Worm (Caenorhabditis elegans) whole organism, late embryonic: Measurements from ENCODE around the gene ilys-5.

Source experiments
- C38D4.7 ChIP-seq: fragments of 200-800 bp; sonication (Bioruptor generic); optimal IDR thresholded peaks from 2 replicates; lab custom pipeline; 2018; ENCODE audit warnings: mild to moderate bottlenecking, missing genetic modification characterization, moderate library complexity, missing compliant biosample characterization
- F13H6.1 ChIP-seq: sonication (generic microtip); optimal IDR thresholded peaks from 2 replicates; lab custom pipeline; 2016; ENCODE audit warnings: missing genetic modification characterization, missing compliant biosample characterization
- K09A11.1 ChIP-seq: sonication (generic microtip); optimal IDR thresholded peaks from 2 replicates; lab custom pipeline; 2017; ENCODE audit warnings: antibody characterized with exemption, mild to moderate bottlenecking, missing genetic modification characterization, missing compliant biosample characterization; ENCODE audit not compliant: insufficient read depth
- T23F11.4 ChIP-seq: fragments of 200-800 bp; sonication (Bioruptor generic); optimal IDR thresholded peaks from 2 replicates; lab custom pipeline; 2018; ENCODE audit warnings: mild to moderate bottlenecking, missing genetic modification characterization, missing compliant biosample characterization
- ahr-1 ChIP-seq: sonication (generic microtip); optimal IDR thresholded peaks from 2 replicates; lab custom pipeline; 2016; ENCODE audit warnings: missing genetic modification characterization, missing compliant biosample characterization
- ama-1 ChIP-seq: fragments of 150-350 bp; optimal IDR thresholded peaks from 2 replicates; lab custom pipeline; 2014
- ceh-19 ChIP-seq: fragments of 200-800 bp; sonication (Bioruptor generic); optimal IDR thresholded peaks from 2 replicates; lab custom pipeline; 2018; ENCODE audit warnings: mild to moderate bottlenecking, missing genetic modification characterization, missing compliant biosample characterization
- ceh-30 ChIP-seq: fragments of 150-350 bp; optimal IDR thresholded peaks from 2 replicates; lab custom pipeline; 2014; ENCODE audit warnings: missing biosample characterization, missing genetic modification characterization
- ceh-34 ChIP-seq: sonication (generic microtip); optimal IDR thresholded peaks from 2 replicates; lab custom pipeline; 2016; ENCODE audit warnings: mild to moderate bottlenecking, missing genetic modification characterization, missing compliant biosample characterization
- ceh-6 ChIP-seq: fragments of 200-800 bp; sonication (Bioruptor generic); optimal IDR thresholded peaks from 2 replicates; lab custom pipeline; 2018; ENCODE audit warnings: mild to moderate bottlenecking, missing genetic modification characterization, missing compliant biosample characterization
- ceh-9 ChIP-seq: sonication (generic microtip); optimal IDR thresholded peaks from 2 replicates; lab custom pipeline; 2016; ENCODE audit warnings: mild to moderate bottlenecking, missing genetic modification characterization, inconsistent platforms, missing compliant biosample characterization
- elt-2 ChIP-seq: sonication (generic microtip); optimal IDR thresholded peaks from 2 replicates; lab custom pipeline; 2016; ENCODE audit warnings: missing genetic modification reagents, missing genetic modification characterization, missing compliant biosample characterization
- fax-1 ChIP-seq: sonication (generic microtip); optimal IDR thresholded peaks from 2 replicates; lab custom pipeline; 2016; ENCODE audit warnings: missing genotype, missing genetic modification characterization, missing compliant biosample characterization
- fkh-10 ChIP-seq: fragments of 150-350 bp; optimal IDR thresholded peaks from 2 replicates; lab custom pipeline; 2014; ENCODE audit warnings: missing biosample characterization, missing genetic modification reagents, missing genetic modification characterization
- gmeb-2 ChIP-seq: sonication (generic microtip); optimal IDR thresholded peaks from 2 replicates; lab custom pipeline; 2016; ENCODE audit warnings: missing genetic modification characterization, inconsistent platforms, missing compliant biosample characterization
- hlh-13 ChIP-seq: fragments of 200-800 bp; sonication (Bioruptor generic); optimal IDR thresholded peaks from 2 replicates; lab custom pipeline; 2018; ENCODE audit warnings: mild to moderate bottlenecking, missing genetic modification characterization, missing compliant biosample characterization
- lim-6 ChIP-seq: sonication (generic microtip); optimal IDR thresholded peaks from 2 replicates; lab custom pipeline; 2016; ENCODE audit warnings: missing genetic modification characterization, missing compliant biosample characterization
- madf-2 ChIP-seq: sonication (generic microtip); optimal IDR thresholded peaks from 2 replicates; lab custom pipeline; 2017; ENCODE audit warnings: missing genetic modification characterization, missing compliant biosample characterization
- nfya-1 ChIP-seq: sonication (generic microtip); optimal IDR thresholded peaks from 2 replicates; lab custom pipeline; 2017; ENCODE audit warnings: missing genetic modification characterization, mild to moderate bottlenecking, missing compliant biosample characterization, antibody characterized with exemption, moderate library complexity
- npax-4 ChIP-seq: sonication (generic microtip); optimal IDR thresholded peaks from 2 replicates; lab custom pipeline; 2016; ENCODE audit warnings: missing genetic modification characterization, missing compliant biosample characterization
- pat-9 ChIP-seq: fragments of 200-800 bp; sonication (Bioruptor generic); optimal IDR thresholded peaks from 2 replicates; lab custom pipeline; 2018; ENCODE audit warnings: mild to moderate bottlenecking, missing genetic modification characterization, moderate library complexity, missing compliant biosample characterization
- rnt-1 ChIP-seq: sonication (generic microtip); optimal IDR thresholded peaks from 2 replicates; lab custom pipeline; 2016; ENCODE audit warnings: missing genetic modification characterization, missing compliant biosample characterization
- sdc-2 ChIP-seq: sonication (generic microtip); optimal IDR thresholded peaks from 2 replicates; lab custom pipeline; 2016; ENCODE audit warnings: missing genotype, missing genetic modification characterization, missing compliant biosample characterization
- sox-2 ChIP-seq: fragments of 200-800 bp; sonication (Bioruptor generic); IDR thresholded peaks from 2 replicates; pipeline ENCODE4 v1.3.6; 2022; ENCODE audit warnings: missing genetic modification reagents, missing genetic modification characterization, missing compliant biosample characterization
- syd-9 ChIP-seq: sonication (generic microtip); optimal IDR thresholded peaks from 2 replicates; lab custom pipeline; 2016; ENCODE audit warnings: mild to moderate bottlenecking, missing genetic modification characterization, moderate library complexity, missing compliant biosample characterization
- tbx-2 ChIP-seq: sonication (generic microtip); optimal IDR thresholded peaks from 2 replicates; lab custom pipeline; 2016; ENCODE audit warnings: missing genetic modification characterization, missing compliant biosample characterization
- unc-3 ChIP-seq, 2 experiments: fragments of 200-800 bp in 1 of 2; sonication (Bioruptor generic) in 1 of 2; sonication (generic microtip) in 1 of 2; conservative IDR thresholded peaks in 1 of 2; optimal IDR thresholded peaks in 1 of 2; 2 replicates each; pipeline versions ENCODE4 v1.3.6 to Lab custom; 2016 to 2022; ENCODE audit warnings: missing compliant biosample characterization in 2 of 2, missing genetic modification characterization in 2 of 2, missing genetic modification reagents in 1 of 2
- unc-55 ChIP-seq: sonication (generic microtip); optimal IDR thresholded peaks from 2 replicates; lab custom pipeline; 2017; ENCODE audit warnings: missing biosample characterization, missing genetic modification reagents, missing genetic modification characterization
- unc-86 ChIP-seq: sonication (generic microtip); optimal IDR thresholded peaks from 2 replicates; lab custom pipeline; 2016; ENCODE audit warnings: missing genetic modification characterization, missing compliant biosample characterization
- zip-5 ChIP-seq: sonication (generic microtip); optimal IDR thresholded peaks from 2 replicates; lab custom pipeline; 2016; ENCODE audit warnings: missing genetic modification characterization, missing compliant biosample characterization

ilys-5 gene

ce11 chrX:6552806-6553337, 16.2 kb upstream of the ilys-5 start, which contains the start of gene svh-2:
Gene svh-2, plus strand, starts transcription at chrX:6553287.
- TF ChIP-seq zip-5 (tag; lab: Kevin White, UChicago) (no peak), unc-55 (GFP tag; lab: Kevin White, UChicago) (no peak), sox-2 (no peak), K09A11.1 (no peak), ceh-9 (tag; lab: Kevin White, UChicago) (no peak)

DNA sequence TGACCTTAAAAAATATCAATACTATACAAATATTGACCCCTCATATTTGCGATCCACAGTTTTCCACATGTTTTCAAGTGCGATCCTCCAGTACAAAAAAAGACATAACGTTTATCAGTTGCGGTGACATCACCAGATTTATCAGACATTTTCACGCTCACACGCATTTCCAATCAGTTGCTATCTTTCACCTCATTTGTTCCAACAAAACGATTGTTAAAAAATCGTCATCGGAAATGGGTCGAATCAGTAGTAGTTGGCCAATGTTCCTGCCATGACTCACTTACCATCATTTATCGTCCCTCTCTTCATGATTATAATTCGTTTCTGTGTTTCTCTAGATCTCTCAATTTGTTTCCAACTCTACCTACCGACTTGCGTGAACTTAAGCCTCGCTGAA, 15.0 kb upstream of the ilys-5 start:
- no peak for TF ChIP-seq ama-1 (lab: Kevin White, UChicago)
- peak; percentile 83 for TF ChIP-seq elt-2

ce11 chrX:6551073-6551652, 14.5 kb upstream of the ilys-5 start:
- TF ChIP-seq sdc-2 (tag; lab: Kevin White, UChicago) (no peak), npax-4 (no peak), tbx-2 (tag; lab: Kevin White, UChicago) (no peak), elt-2 (no peak)

ce11 chrX:6543665-6544064, 7.0 kb upstream of the ilys-5 start:
- TF ChIP-seq syd-9 (tag; lab: Kevin White, UChicago) (no peak), ceh-9 (tag; lab: Kevin White, UChicago) (no peak), ahr-1 (tag; lab: Kevin White, UChicago) (no peak), rnt-1 (tag; lab: Kevin White, UChicago) (no peak)

ce11 chrX:6542692-6543091, 6.1 kb upstream of the ilys-5 start, which contains the start of gene T14E8.2:
Gene T14E8.2, plus strand, starts transcription at chrX:6542992.
- TF ChIP-seq madf-2 (tag; lab: Kevin White, UChicago) (no peak), ceh-30 (no peak), sdc-2 (tag; lab: Kevin White, UChicago) (no peak)

- TF ChIP-seq fax-1 (tag; lab: Kevin White, UChicago): no peak
- no peak for TF ChIP-seq ceh-19
- TF ChIP-seq gmeb-2 (tag; lab: Kevin White, UChicago): no peak
- TF ChIP-seq C38D4.7 (GFP tag; lab: Kevin White, UChicago): no peak
- TF ChIP-seq lim-6 (tag; lab: Kevin White, UChicago): no peak
- TF ChIP-seq F13H6.1 (tag; lab: Kevin White, UChicago): no peak
- TF ChIP-seq ceh-6 (GFP tag; lab: Kevin White, UChicago): no peak
- no peak for TF ChIP-seq nfya-1 (tag; lab: Kevin White, UChicago)
- TF ChIP-seq ceh-34 (tag; lab: Kevin White, UChicago): no peak
- TF ChIP-seq unc-3 (GFP tag; conservative IDR thresholded peaks at IDR 0.05; lab: Robert Waterston, UW): no peak
- TF ChIP-seq unc-3 (tag; optimal IDR thresholded peaks at IDR 0.05; lab: Kevin White, UChicago): no peak
- TF ChIP-seq hlh-13 (GFP tag; lab: Kevin White, UChicago): no peak
- TF ChIP-seq unc-86: no peak
These were observed 1.4 kb upstream of the ilys-5 start for ce11 chrX:6538068-6538467.

- no peak for TF ChIP-seq syd-9 (tag; lab: Kevin White, UChicago)
- TF ChIP-seq, all 69 proteins: peak for 0
These were observed 3.6 kb downstream of the ilys-5 start for ce11 chrX:6533038-6533437.

ce11 chrX:6531896-6532295, 4.7 kb downstream of the ilys-5 start:
- TF ChIP-seq madf-2 (tag; lab: Kevin White, UChicago) (no peak), fkh-10 (no peak), pat-9 (tag; lab: Kevin White, UChicago) (no peak), T23F11.4 (GFP tag; lab: Kevin White, UChicago) (no peak)
